Worm (Caenorhabditis elegans) whole organism, L2 larva: ENCODE measurements around the gene dcaf-1.
A peak's percentile ranks its signal among the peaks of the same experiment; 100 is the strongest.

Source experiments
- R02D3.7 ChIP-seq: fragments of 150-350 bp; optimal IDR thresholded peaks from 2 replicates; lab custom pipeline; 2014; ENCODE audit warnings: missing biosample characterization, missing genetic modification characterization
- aly-2 ChIP-seq: fragments of 150-350 bp; optimal IDR thresholded peaks from 2 replicates; lab custom pipeline; 2014; ENCODE audit warnings: missing biosample characterization, missing genetic modification characterization
- lin-39 ChIP-seq: fragments of 150-350 bp; optimal IDR thresholded peaks from 2 replicates; lab custom pipeline; 2014; ENCODE audit warnings: missing biosample characterization, missing genetic modification reagents, missing genetic modification characterization
- lsy-2 ChIP-seq, 2 experiments: fragments of 150-350 bp in 1 of 2; sonication (generic microtip) in 1 of 2; optimal IDR thresholded peaks; 2 replicates each; lab custom pipeline; 2014 to 2017; ENCODE audit warnings: missing biosample characterization in 2 of 2, missing genetic modification characterization in 2 of 2
- nhr-237 ChIP-seq: fragments of 150-350 bp; optimal IDR thresholded peaks from 2 replicates; lab custom pipeline; 2014; ENCODE audit warnings: missing biosample characterization, missing genetic modification characterization
- sma-9 ChIP-seq, 2 experiments: fragments of 150-350 bp in 1 of 2; sonication (generic microtip) in 1 of 2; optimal IDR thresholded peaks; 2 replicates each; lab custom pipeline; 2014 to 2016; ENCODE audit warnings: missing genetic modification characterization in 2 of 2, mild to moderate bottlenecking in 1 of 2, missing biosample characterization in 1 of 2, missing compliant biosample characterization in 1 of 2, missing genetic modification reagents in 1 of 2, moderate library complexity in 1 of 2
- unc-39 ChIP-seq: fragments of 150-350 bp; optimal IDR thresholded peaks from 2 replicates; lab custom pipeline; 2014; ENCODE audit warnings: missing biosample characterization, missing genetic modification characterization
- unc-55 ChIP-seq: fragments of 150-350 bp; sonication (generic microtip); optimal IDR thresholded peaks from 3 replicates; lab custom pipeline; 2014; ENCODE audit warnings: missing biosample characterization, missing genetic modification reagents, missing genetic modification characterization

- TF ChIP-seq lin-39 (tag; lab: Kevin White, UChicago) (no peak), lsy-2 (tag; optimal IDR thresholded peaks at IDR 0.05; lab: Kevin White, UChicago) (peak in 1 of 2 experiments; percentile 5), unc-55 (GFP tag; lab: Kevin White, UChicago) (no peak), nhr-237 (tag; lab: Kevin White, UChicago) (no peak), unc-39 (tag; lab: Kevin White, UChicago) (no peak), sma-9 (GFP tag; optimal IDR thresholded peaks at IDR 0.05; lab: Kevin White, UChicago) (no peak), sma-9 (tag; optimal IDR thresholded peaks at IDR 0.05; lab: Kevin White, UChicago) (no peak), R02D3.7 (no peak), aly-2 (tag; lab: Kevin White, UChicago) (no peak)
These were observed 53.3 kb downstream of the dcaf-1 start, which contains the start of gene F58G6.3 for ce11 chrIV:9653184-9653583.
